Worm (Caenorhabditis elegans): Measurements from ENCODE around the gene ugt-33.

ugt-33 gene

DNA sequence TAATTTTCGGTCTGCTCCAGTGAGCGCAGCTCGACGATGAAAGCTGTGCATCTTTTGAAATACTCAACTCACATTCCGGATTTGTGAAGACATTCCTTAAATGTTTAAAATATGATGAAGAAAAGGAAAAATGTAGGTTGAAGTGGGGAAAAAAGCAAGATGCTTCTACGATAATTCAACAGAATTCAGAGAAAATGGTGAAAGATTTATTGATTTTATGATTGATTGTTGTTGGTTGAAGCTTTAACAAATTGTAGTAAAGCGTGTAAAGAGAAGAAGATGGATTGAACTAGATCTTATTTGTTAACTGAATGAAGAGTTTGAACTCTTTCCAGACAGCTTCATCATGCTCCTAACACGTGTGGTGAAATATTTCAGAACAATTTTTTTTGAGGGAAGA lies 3.2 kb upstream of the ugt-33 start, which contains the start of gene ncx-5:
TSS of gene ncx-5 (minus strand) at position 101 of the 400 bp plus-strand sequence.
- TF ChIP-seq hmbx-1 (tag; optimal IDR thresholded peaks at IDR 0.05) (no peak), B0310.2 (tag; optimal IDR thresholded peaks at IDR 0.05) (no peak), ceh-36 (tag; optimal IDR thresholded peaks at IDR 0.05) (no peak), hnd-1 (tag; optimal IDR thresholded peaks at IDR 0.05) (no peak), F13C5.2 (tag; optimal IDR thresholded peaks at IDR 0.05) (no peak), ets-7 (tag; optimal IDR thresholded peaks at IDR 0.05) (no peak), ceh-13 (GFP tag; optimal IDR thresholded peaks at IDR 0.05) (no peak), hmg-4 (GFP tag; optimal IDR thresholded peaks at IDR 0.05) (no peak), tbx-11 (GFP tag; IDR thresholded peaks at IDR 0.05) (no peak), aly-1 (tag; optimal IDR thresholded peaks at IDR 0.05) (no peak), ama-1 (optimal IDR thresholded peaks at IDR 0.05) (no peak), scrt-1 (GFP tag; IDR thresholded peaks at IDR 0.05) (no peak), pes-1 (GFP tag; IDR thresholded peaks at IDR 0.05) (no peak), sea-1 (GFP tag; conservative IDR thresholded peaks at IDR 0.05) (no peak), tra-4 (tag; optimal IDR thresholded peaks at IDR 0.05) (no peak)

- TF ChIP-seq hnd-1 (tag; optimal IDR thresholded peaks at IDR 0.05) (no peak), F13C5.2 (tag; optimal IDR thresholded peaks at IDR 0.05) (no peak), B0310.2 (tag; optimal IDR thresholded peaks at IDR 0.05) (no peak), tbx-11 (GFP tag; IDR thresholded peaks at IDR 0.05) (no peak), pes-1 (GFP tag; IDR thresholded peaks at IDR 0.05) (no peak), hmbx-1 (tag; optimal IDR thresholded peaks at IDR 0.05) (no peak), ama-1 (optimal IDR thresholded peaks at IDR 0.05) (no peak), ceh-13 (GFP tag; optimal IDR thresholded peaks at IDR 0.05) (no peak), ceh-36 (tag; optimal IDR thresholded peaks at IDR 0.05) (no peak), aly-1 (tag; optimal IDR thresholded peaks at IDR 0.05) (no peak), tra-4 (tag; optimal IDR thresholded peaks at IDR 0.05) (no peak), ets-7 (tag; optimal IDR thresholded peaks at IDR 0.05) (no peak), tbx-37 (GFP tag; conservative IDR thresholded peaks at IDR 0.05) (no peak), scrt-1 (GFP tag; IDR thresholded peaks at IDR 0.05) (no peak)
These were observed 1.8 kb upstream of the ugt-33 start, which contains the start of gene aqp-5 for ce11 chrV:10491443-10491842. Gene aqp-5 (plus strand): TSS chrV:10491743.

DNA sequence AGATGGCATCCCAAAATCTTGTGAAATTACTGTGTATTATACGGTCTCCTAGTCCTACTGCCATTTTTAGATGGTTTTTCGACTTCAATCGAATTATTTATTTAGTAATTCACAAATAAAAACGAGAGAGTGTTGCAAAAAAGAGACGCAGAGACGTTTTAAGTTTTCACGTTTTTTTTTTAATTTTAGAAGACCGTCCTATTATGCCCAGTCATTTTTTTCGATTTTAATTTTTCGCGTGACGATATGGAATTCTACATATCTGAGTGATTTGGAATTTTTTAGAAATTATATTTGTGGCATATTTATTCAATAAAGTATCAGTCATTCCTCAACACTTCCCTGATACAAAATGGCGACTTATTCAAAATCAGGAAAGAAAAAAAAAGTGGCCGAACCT lies 3.5 kb downstream of the ugt-33 start, which contains the start of gene C35A5.4:
TSS of gene C35A5.4 (plus strand) at position 301 of the 400 bp plus-strand sequence.
- no peak for TF ChIP-seq scrt-1 (GFP tag; IDR thresholded peaks at IDR 0.05)
- TF ChIP-seq hnd-1 (tag; optimal IDR thresholded peaks at IDR 0.05), result no peak

ce11 chrV:10501295-10501694 lies 8.1 kb downstream of the ugt-33 start, which contains the start of gene C35A5.3:
Gene C35A5.3 (minus strand): TSS chrV:10501395.
- no peak for TF ChIP-seq tbx-37 (GFP tag; conservative IDR thresholded peaks at IDR 0.05)
- no peak for TF ChIP-seq scrt-1 (GFP tag; IDR thresholded peaks at IDR 0.05)

DNA sequence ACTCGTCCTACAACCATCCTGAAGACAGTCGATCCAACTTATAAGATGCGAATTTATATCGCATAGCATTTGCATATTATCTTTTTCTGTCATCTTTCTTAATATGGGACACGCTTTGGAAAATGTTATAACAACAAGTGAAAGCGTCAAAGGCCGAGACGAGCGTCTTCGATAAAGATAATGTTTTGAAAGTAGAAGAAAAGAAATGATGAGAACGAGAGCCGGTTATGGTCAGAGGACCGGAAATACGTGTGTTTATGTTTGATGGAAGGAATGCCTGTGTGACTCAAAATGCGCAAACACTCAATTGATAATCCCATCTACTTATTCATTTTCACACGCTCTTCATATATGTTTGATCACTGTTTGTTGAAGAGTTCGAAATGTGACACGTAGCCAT lies 9.8 kb downstream of the ugt-33 start, which contains the start of gene C35A5.11:
TSS of gene C35A5.11 (minus strand) at position 101 of the 400 bp plus-strand sequence.
- TF ChIP-seq tbx-37 (GFP tag; conservative IDR thresholded peaks at IDR 0.05) (no peak), ceh-36 (tag; optimal IDR thresholded peaks at IDR 0.05) (no peak), hmbx-1 (tag; optimal IDR thresholded peaks at IDR 0.05) (no peak), tra-4 (tag; optimal IDR thresholded peaks at IDR 0.05) (no peak), flt-1 (GFP tag; IDR thresholded peaks at IDR 0.05) (no peak), hmg-4 (GFP tag; optimal IDR thresholded peaks at IDR 0.05) (no peak), sea-1 (GFP tag; conservative IDR thresholded peaks at IDR 0.05) (no peak), hnd-1 (tag; optimal IDR thresholded peaks at IDR 0.05) (no peak), ama-1 (optimal IDR thresholded peaks at IDR 0.05) (no peak), F13C5.2 (tag; optimal IDR thresholded peaks at IDR 0.05) (no peak)

DNA sequence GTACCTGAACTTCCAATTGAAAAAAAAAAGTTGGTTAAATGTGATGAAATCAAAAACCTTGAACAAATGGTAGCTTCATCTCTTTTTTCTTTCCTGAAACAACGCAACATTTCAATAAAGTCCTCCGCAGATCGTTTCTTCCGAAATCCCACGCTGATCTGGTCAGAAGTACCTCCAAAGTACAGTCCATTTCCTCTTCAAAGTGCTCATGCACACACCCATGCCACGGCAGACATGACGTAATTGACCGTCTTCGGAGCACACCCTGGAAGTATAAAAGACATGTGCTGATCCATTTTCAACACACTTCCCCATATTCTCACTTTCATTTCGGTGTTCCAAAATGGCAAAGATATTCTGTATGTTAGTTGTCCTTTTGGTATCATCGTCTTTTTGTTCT lies 10.7 kb downstream of the ugt-33 start, which contains the start of gene C35A5.10:
TSS of gene C35A5.10 (plus strand) at position 301 of the 400 bp plus-strand sequence.
- TF ChIP-seq hnd-1 (tag; optimal IDR thresholded peaks at IDR 0.05) (no peak), ets-7 (tag; optimal IDR thresholded peaks at IDR 0.05) (no peak), pes-1 (GFP tag; IDR thresholded peaks at IDR 0.05) (no peak), B0310.2 (tag; optimal IDR thresholded peaks at IDR 0.05) (no peak), ceh-13 (GFP tag; optimal IDR thresholded peaks at IDR 0.05) (no peak), ama-1 (optimal IDR thresholded peaks at IDR 0.05) (no peak)

DNA sequence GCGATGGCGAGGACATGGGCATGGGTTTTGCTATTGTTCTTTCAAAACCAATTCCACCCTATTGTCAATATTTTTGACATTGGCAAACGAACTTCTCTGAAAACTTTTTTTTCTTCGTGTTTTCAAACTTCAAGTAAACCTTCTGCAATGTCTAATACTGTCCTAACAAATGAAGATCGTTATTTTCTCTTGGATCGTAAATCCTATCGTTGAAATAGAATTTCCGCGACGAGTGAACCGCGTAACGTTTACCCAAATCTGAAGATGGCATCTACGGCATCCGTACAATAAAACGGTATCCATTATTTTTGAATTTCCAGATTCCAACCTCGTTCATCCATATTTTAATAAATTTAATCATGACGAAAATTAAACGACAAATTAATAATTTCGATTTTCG lies 12.3 kb downstream of the ugt-33 start, which contains the start of gene C35A5.5:
TSS of gene C35A5.5 (plus strand) at position 301 of the 400 bp plus-strand sequence.
- no peak for TF ChIP-seq scrt-1 (GFP tag; IDR thresholded peaks at IDR 0.05)

DNA sequence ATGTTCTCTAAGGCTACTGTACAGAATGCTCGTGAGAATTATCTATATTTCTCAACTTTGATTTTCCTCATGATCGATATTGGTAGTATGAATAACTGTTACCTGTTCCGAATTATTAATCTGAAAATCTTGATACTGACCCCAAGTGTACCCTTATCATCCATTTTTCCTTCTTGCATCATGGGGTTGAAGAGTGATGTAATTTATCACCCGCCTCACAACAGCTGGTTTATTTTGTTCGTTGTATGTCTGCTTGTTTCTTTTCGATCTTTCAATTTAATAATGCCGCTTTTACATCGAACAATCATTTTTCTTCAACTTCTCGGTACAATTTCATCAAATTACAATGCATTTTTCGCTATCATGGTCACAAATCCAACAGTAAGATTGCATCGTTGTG lies 15.6 kb downstream of the ugt-33 start, which contains the start of gene C35A5.6:
TSS of gene C35A5.6 (plus strand) at position 283 of the 400 bp plus-strand sequence.
- TF ChIP-seq ceh-13 (GFP tag; optimal IDR thresholded peaks at IDR 0.05) (no peak), sea-1 (GFP tag; conservative IDR thresholded peaks at IDR 0.05) (no peak), tbx-37 (GFP tag; conservative IDR thresholded peaks at IDR 0.05) (no peak), hmbx-1 (tag; optimal IDR thresholded peaks at IDR 0.05) (no peak), tbx-11 (GFP tag; IDR thresholded peaks at IDR 0.05) (no peak), F13C5.2 (tag; optimal IDR thresholded peaks at IDR 0.05) (no peak), aly-1 (tag; optimal IDR thresholded peaks at IDR 0.05) (no peak), scrt-1 (GFP tag; IDR thresholded peaks at IDR 0.05) (no peak)

ce11 chrV:10514271-10514670 lies 21.1 kb downstream of the ugt-33 start, which contains the start of gene dmsr-8:
Gene dmsr-8 (minus strand): TSS chrV:10514371.
- no peak for TF ChIP-seq ceh-13 (GFP tag; optimal IDR thresholded peaks at IDR 0.05)
- TF ChIP-seq ceh-36 (tag; optimal IDR thresholded peaks at IDR 0.05), result no peak
- TF ChIP-seq tra-4 (tag; optimal IDR thresholded peaks at IDR 0.05), result no peak
- no peak for TF ChIP-seq scrt-1 (GFP tag; IDR thresholded peaks at IDR 0.05)
- TF ChIP-seq tbx-11 (GFP tag; IDR thresholded peaks at IDR 0.05), result no peak
- no peak for TF ChIP-seq ama-1 (optimal IDR thresholded peaks at IDR 0.05)
- TF ChIP-seq sea-1 (GFP tag; conservative IDR thresholded peaks at IDR 0.05), result no peak
- no peak for TF ChIP-seq ets-7 (tag; optimal IDR thresholded peaks at IDR 0.05)
- TF ChIP-seq F13C5.2 (tag; optimal IDR thresholded peaks at IDR 0.05), result no peak
- TF ChIP-seq B0310.2 (tag; optimal IDR thresholded peaks at IDR 0.05), result no peak

All from whole organism, early embryonic.